Worm (Caenorhabditis elegans) whole organism, L4/young adult: ENCODE data around the gene irk-1.

Experiments used
- W03F9.2 ChIP-seq: fragments of 150-350 bp; optimal IDR thresholded peaks from 2 replicates; lab custom pipeline; 2014; ENCODE audit warnings: missing biosample characterization, missing genetic modification characterization
- dao-5 ChIP-seq: sonication (generic microtip); optimal IDR thresholded peaks from 2 replicates; lab custom pipeline; 2016; ENCODE audit warnings: missing genotype, missing genetic modification characterization, moderate library complexity, missing compliant biosample characterization
- him-1 ChIP-seq: sonication (generic microtip); optimal IDR thresholded peaks from 2 replicates; lab custom pipeline; 2016; ENCODE audit warnings: missing genotype, missing genetic modification reagents, missing genetic modification characterization, missing compliant biosample characterization

The irk-1 gene

DNA sequence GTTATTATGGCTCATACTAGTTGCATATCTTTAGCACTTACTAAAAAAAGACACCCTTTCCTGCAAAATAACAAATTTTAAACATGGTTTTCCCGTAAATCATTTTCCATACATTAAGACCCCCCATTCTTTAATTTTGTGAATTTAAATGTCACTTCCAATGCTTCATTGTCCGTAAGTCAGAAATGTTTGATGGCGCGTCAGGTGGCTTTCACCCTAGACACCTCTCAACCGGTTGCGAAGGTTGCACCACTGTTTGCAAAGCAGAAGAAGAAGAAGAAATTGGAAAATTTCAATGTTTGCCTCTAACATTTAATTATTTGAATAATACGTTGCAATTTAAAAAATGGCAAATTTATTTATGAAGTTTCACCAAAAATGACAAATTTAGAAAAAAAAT is 23.6 kb upstream of the irk-1 start:
- TF ChIP-seq W03F9.2 (tag; lab: Kevin White, UChicago) (no peak), dao-5 (no peak), him-1 (tag; lab: Kevin White, UChicago) (no peak)

DNA sequence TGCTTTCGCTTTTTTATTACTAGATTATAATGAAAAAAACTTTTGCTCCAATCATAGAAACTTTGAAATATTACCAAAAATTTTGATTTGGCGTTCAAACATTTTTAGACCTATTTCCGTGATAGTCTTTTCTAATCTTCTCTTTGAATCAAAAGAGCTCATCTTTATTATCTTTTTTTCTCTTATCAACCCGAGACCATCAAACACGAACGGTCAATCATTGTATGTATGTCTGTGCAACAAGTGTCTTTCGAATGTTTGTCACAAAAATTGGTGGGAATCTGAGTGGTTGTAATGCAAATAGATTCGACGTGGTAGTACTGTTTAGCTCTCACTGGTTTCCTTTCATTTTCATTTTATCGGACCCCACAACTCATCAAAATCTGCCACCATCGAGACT is 21.9 kb upstream of the irk-1 start, which contains the start of gene M03A8.3:
Gene M03A8.3 (plus strand): TSS at position 278 of the 400 bp plus-strand sequence.
- TF ChIP-seq dao-5 (no peak), W03F9.2 (tag; lab: Kevin White, UChicago) (no peak), him-1 (tag; lab: Kevin White, UChicago) (no peak)

ce11 chrX:6795843-6796521 is 18.1 kb upstream of the irk-1 start:
- TF ChIP-seq dao-5 (no peak), him-1 (tag; lab: Kevin White, UChicago) (no peak), W03F9.2 (tag; lab: Kevin White, UChicago) (no peak)

ce11 chrX:6792281-6793003 is 14.5 kb upstream of the irk-1 start:
- TF ChIP-seq W03F9.2 (tag; lab: Kevin White, UChicago) (no peak), him-1 (tag; lab: Kevin White, UChicago) (no peak), dao-5 (no peak)

- TF ChIP-seq W03F9.2 (tag; lab: Kevin White, UChicago): no peak
- no peak for TF ChIP-seq dao-5
- TF ChIP-seq him-1 (tag; lab: Kevin White, UChicago): no peak
Measured at ce11 chrX:6790986-6791385, 13.1 kb upstream of the irk-1 start, which contains the start of gene asp-3. asp-3 (plus strand) TSS chrX:6791064.

- TF ChIP-seq dao-5 (no peak), him-1 (tag; lab: Kevin White, UChicago) (no peak), W03F9.2 (tag; lab: Kevin White, UChicago) (no peak)
Measured at ce11 chrX:6790457-6790856, 12.5 kb upstream of the irk-1 start.

DNA sequence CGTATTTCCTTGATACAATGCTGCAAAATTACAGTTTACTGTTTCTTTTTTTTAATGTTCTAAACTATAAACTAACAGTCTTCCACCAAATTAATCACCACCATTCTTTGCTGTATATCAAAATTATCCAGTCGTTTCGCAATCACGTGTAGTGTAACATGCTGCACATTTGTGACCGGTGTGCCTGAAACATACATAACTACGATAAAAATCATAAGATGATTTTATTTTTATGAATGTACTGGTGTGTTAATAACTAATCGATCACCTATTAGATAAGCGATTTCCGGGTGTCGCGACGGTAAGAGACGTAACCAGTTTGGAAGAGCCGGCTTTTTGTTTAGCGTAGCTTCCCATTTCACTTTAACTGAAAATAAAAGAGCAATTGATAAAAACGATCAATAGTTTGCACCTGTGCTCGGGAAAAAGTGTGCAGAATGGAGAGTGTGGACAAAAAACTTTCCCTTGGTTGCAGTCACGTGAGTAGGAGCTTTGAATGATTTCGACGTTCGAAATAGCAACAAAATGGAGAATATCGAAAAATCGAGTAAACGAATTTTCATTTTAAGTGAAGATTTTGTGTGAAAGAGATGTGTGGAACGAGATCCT is 11.2 kb upstream of the irk-1 start, which contains the start of gene sgca-1:
Gene sgca-1 (minus strand): TSS at position 584 of the 609 bp plus-strand sequence.
- TF ChIP-seq dao-5 (no peak), him-1 (tag; lab: Kevin White, UChicago) (no peak), W03F9.2 (tag; lab: Kevin White, UChicago) (no peak)

- TF ChIP-seq dao-5 (no peak), W03F9.2 (tag; lab: Kevin White, UChicago) (no peak), him-1 (tag; lab: Kevin White, UChicago) (no peak)
Measured at ce11 chrX:6784181-6784580, 6.3 kb upstream of the irk-1 start, which contains the start of gene bgal-2. bgal-2 (plus strand) TSS chrX:6784411.

- TF ChIP-seq W03F9.2 (tag; lab: Kevin White, UChicago): no peak
- no peak for TF ChIP-seq him-1 (tag; lab: Kevin White, UChicago)
- no peak for TF ChIP-seq dao-5
Measured at ce11 chrX:6782857-6783256, 4.9 kb upstream of the irk-1 start, which contains the start of gene idpp-6. idpp-6 (plus strand) TSS chrX:6783157.

ce11 chrX:6761688-6762185 is 16.2 kb downstream of the irk-1 start, which contains the start of gene abts-4:
abts-4 (minus strand) TSS chrX:6761738.
- TF ChIP-seq W03F9.2 (tag; lab: Kevin White, UChicago): no peak

DNA sequence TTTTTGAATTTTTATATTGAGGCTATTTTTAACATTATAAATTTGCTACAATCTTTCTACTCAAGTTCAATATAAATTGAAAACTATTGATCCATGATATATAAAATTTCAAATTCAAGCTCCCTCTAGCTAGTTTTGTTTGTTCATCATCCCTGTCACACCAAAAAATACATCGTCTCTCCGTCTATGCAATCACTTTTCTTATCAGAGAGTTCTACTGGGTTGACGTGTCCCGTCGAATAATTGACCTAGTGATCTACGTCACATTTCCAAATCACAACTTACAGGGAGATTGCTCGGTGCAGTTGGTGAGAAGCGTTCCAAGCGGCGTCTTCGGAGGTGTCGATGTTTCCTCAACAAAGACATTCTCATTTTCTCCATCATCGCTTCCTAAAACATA is 16.7 kb downstream of the irk-1 start:
- TF ChIP-seq W03F9.2 (tag; lab: Kevin White, UChicago): no peak
- no peak for TF ChIP-seq dao-5
- TF ChIP-seq him-1 (tag; lab: Kevin White, UChicago): no peak

DNA sequence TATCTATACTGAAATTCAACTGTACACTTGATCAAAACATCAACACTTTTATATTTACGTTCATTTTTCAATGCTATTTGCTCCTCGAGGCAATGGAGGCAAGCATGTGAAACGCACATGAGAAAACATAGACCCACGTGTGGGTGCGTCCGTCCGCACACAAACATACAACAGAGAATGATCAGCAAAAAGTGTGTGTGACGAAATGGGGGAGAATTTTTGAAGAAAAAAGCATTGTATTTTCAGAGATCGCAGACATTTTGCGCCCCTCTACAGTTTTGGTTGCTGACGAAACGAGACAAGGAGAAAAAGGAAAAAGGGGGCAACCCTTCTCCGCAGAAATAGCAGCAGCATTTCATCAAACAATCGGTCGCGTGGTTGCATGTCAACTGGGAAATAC is 27.8 kb downstream of the irk-1 start:
- TF ChIP-seq W03F9.2 (tag; lab: Kevin White, UChicago) (peak; percentile 49), him-1 (tag; lab: Kevin White, UChicago) (peak; percentile 77), dao-5 (no peak)

DNA sequence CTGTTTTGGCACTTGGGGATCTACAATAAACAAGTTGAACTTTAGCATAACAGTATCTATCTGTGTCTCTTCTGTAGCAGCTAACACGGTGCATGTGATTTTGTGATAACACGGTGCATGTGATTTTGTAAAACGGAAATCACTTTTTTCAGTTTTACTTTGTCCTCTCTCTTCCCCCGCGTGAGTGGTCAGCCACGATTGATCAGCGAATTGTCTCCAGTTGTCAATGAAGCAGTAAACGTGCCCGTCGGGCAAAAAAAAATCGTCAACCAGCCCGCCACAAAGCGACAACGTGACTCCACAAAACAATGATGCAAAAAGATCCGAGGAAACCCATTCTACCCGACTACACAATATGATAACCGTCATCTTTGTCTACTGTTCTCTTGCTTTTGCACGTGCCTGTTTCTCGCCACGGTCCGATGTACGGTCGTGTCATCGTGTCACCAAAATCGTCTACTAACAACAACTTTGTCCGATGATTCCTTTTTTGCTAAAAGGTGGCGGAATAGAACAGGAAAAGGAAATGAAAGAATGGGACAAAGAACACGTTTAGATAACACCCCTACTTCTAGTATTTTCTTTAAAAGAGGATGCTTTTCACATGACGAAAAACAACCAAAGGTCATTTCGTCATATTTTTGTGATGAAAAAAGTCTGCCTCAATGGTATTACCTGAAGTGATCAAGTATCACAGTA is 28.6 kb downstream of the irk-1 start:
- TF ChIP-seq W03F9.2 (tag; lab: Kevin White, UChicago): no peak
- TF ChIP-seq him-1 (tag; lab: Kevin White, UChicago): no peak
- TF ChIP-seq dao-5: no peak
